Worm (Caenorhabditis elegans): ENCODE results near the gene str-199.

DNA sequence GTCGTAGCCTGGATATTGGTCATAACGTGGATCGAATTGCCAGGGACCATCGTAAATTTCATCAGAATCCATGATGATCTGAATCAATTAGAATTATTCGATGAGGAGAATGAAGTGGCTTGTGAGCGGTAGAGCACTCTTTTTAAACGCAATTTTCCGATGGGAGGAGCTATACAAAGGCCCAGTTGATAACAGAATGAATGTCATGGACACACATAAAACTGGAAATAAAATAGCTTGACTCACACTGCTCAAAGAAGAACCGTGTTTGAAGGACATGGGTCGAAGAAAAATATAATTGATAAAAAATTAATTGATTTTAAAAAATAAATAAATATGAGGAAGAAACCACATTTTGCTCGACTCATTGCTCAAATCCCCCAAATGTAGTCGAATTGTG lies 17.7 kb upstream of the str-199 start, which contains the start of gene Y68A4A.13:
- TF ChIP-seq elt-3 (tag; optimal IDR thresholded peaks at IDR 0.05) (no peak), ztf-11 (tag; optimal IDR thresholded peaks at IDR 0.05) (no peak), lsy-12 (tag; optimal IDR thresholded peaks at IDR 0.05) (no peak), zag-1 (tag; optimal IDR thresholded peaks at IDR 0.05) (no peak), snpc-4 (tag; optimal IDR thresholded peaks at IDR 0.05) (no peak), tbx-2 (tag; optimal IDR thresholded peaks at IDR 0.05) (no peak), ama-1 (optimal IDR thresholded peaks at IDR 0.05) (no peak), fos-1 (tag; optimal IDR thresholded peaks at IDR 0.05) (no peak), sea-2 (GFP tag; optimal IDR thresholded peaks at IDR 0.05) (no peak), pha-4 (tag; optimal IDR thresholded peaks at IDR 0.05) (no peak), nhr-77 (tag; optimal IDR thresholded peaks at IDR 0.05) (no peak)

All from whole organism, L3 larva.